Worm (Caenorhabditis elegans): ENCODE results near the gene lst-5.

Gene lst-5

ce11 chrII:7024897-7025852, 2.5 kb downstream of the lst-5 start, which contains the start of gene znf-598 (continued):
- TF ChIP-seq ztf-22 (GFP tag; optimal IDR thresholded peaks at IDR 0.05) (no peak), hsf-1 (GFP tag; IDR thresholded peaks at IDR 0.05) (no peak), nhr-120 (GFP tag; IDR thresholded peaks at IDR 0.05) (no peak)

ce11 chrII:7029524-7029923, 6.8 kb downstream of the lst-5 start:
- TF ChIP-seq ztf-18 (tag; optimal IDR thresholded peaks at IDR 0.05) = no peak
- no peak for TF ChIP-seq akir-1 (GFP tag; optimal IDR thresholded peaks at IDR 0.05)
- no peak for TF ChIP-seq madf-10 (tag; optimal IDR thresholded peaks at IDR 0.05)
- TF ChIP-seq hmg-20 (GFP tag; IDR thresholded peaks at IDR 0.05) = no peak
- no peak for TF ChIP-seq unc-62 (GFP tag; optimal IDR thresholded peaks at IDR 0.05)
- TF ChIP-seq zim-3 (tag; optimal IDR thresholded peaks at IDR 0.05) = no peak
- no peak for TF ChIP-seq Y79H2A.3 (GFP tag; conservative IDR thresholded peaks at IDR 0.05)
- TF ChIP-seq ceh-79 (tag; optimal IDR thresholded peaks at IDR 0.05) = no peak

ce11 chrII:7031137-7031697, 8.5 kb downstream of the lst-5 start:
- TF ChIP-seq akir-1 (GFP tag; optimal IDR thresholded peaks at IDR 0.05) (no peak), let-607 (tag; optimal IDR thresholded peaks at IDR 0.05) (peak in 1 of 2 experiments; percentile 20), nhr-80 (tag; optimal IDR thresholded peaks at IDR 0.05) (peak; percentile 84)

ce11 chrII:7037659-7038342, 15.1 kb downstream of the lst-5 start, which contains the start of gene cin-4:
Gene cin-4, plus strand, starts transcription at chrII:7038292.
- TF ChIP-seq B0019.2 (GFP tag; conservative IDR thresholded peaks at IDR 0.05) (peak; percentile 66; the same call in 1 of the 2 replicates), hmg-1.2 (GFP tag; IDR thresholded peaks at IDR 0.05) (peak; percentile 43; the same call in 1 of the 2 replicates), ama-1 (optimal IDR thresholded peaks at IDR 0.05) (no peak), ama-1 (GFP tag; optimal IDR thresholded peaks at IDR 0.05) (no peak), unc-62 (GFP tag; optimal IDR thresholded peaks at IDR 0.05) (no peak), snpc-1.3 (tag; optimal IDR thresholded peaks at IDR 0.05; ENCODE audit: insufficient read depth) (peak; percentile 8), Y53G8AR.9 (GFP tag; conservative IDR thresholded peaks at IDR 0.05) (no peak), F22D6.2 (tag; optimal IDR thresholded peaks at IDR 0.05) (no peak), hlh-12 (tag; optimal IDR thresholded peaks at IDR 0.05) (no peak), Y79H2A.3 (GFP tag; conservative IDR thresholded peaks at IDR 0.05) (no peak), lin-40 (tag; optimal IDR thresholded peaks at IDR 0.05) (no peak), zim-3 (tag; optimal IDR thresholded peaks at IDR 0.05) (no peak), lsl-1 (GFP tag; optimal IDR thresholded peaks at IDR 0.05) (peak; percentile 85), Y53F4B.3 (GFP tag; IDR thresholded peaks at IDR 0.05) (no peak), T26A5.8 (tag; optimal IDR thresholded peaks at IDR 0.05) (no peak), ZK185.1 (tag; optimal IDR thresholded peaks at IDR 0.05; ENCODE audit: poor library complexity, severe bottlenecking) (no peak), tbp1 (GFP tag; optimal IDR thresholded peaks at IDR 0.05) (peak; percentile 18), Y56A3A.18 (GFP tag; IDR thresholded peaks at IDR 0.05) (no peak), madf-6 (GFP tag; IDR thresholded peaks at IDR 0.05) (peak; percentile 93), F37B4.10 (GFP tag; IDR thresholded peaks at IDR 0.05) (no peak), him-1 (tag; optimal IDR thresholded peaks at IDR 0.05) (no peak), K11D2.4 (GFP tag; IDR thresholded peaks at IDR 0.05) (no peak), C06A6.2 (GFP tag; conservative IDR thresholded peaks at IDR 0.05) (no peak), sdz-38 (tag; optimal IDR thresholded peaks at IDR 0.05) (no peak), die-1 (tag; optimal IDR thresholded peaks at IDR 0.05) (no peak), madf-10 (tag; optimal IDR thresholded peaks at IDR 0.05) (no peak), let-526 (GFP tag; IDR thresholded peaks at IDR 0.05) (no peak), egl-18 (GFP tag; IDR thresholded peaks at IDR 0.05) (no peak), cebp-2 (GFP tag; IDR thresholded peaks at IDR 0.05) (no peak), ztf-18 (tag; optimal IDR thresholded peaks at IDR 0.05) (no peak), ceh-58 (GFP tag; IDR thresholded peaks at IDR 0.05) (no peak), D2030.7 (GFP tag; IDR thresholded peaks at IDR 0.05) (peak; percentile 84)

All from whole organism, young adult.